Fruit fly (Drosophila melanogaster) Kc167 (cell line): ENCODE results near the gene Gr93c.

Source experiments
- Myc ChIP-seq: fragments of >200 bp; optimal IDR thresholded peaks from 2 replicates; lab custom pipeline; 2017; ENCODE audit warnings: missing external identifiers
- Sin3A ChIP-seq: fragments of >200 bp; optimal IDR thresholded peaks from 2 replicates; lab custom pipeline; 2018; ENCODE audit warnings: missing external identifiers
- h ChIP-seq: fragments of >200 bp; optimal IDR thresholded peaks from 3 replicates; lab custom pipeline; 2018; ENCODE audit warnings: missing external identifiers
- insv ChIP-seq: fragments of >200 bp; optimal IDR thresholded peaks from 3 replicates; lab custom pipeline; 2018; ENCODE audit warnings: missing external identifiers
- psq ChIP-seq: fragments of >200 bp; optimal IDR thresholded peaks from 2 replicates; lab custom pipeline; 2017; ENCODE audit warnings: missing external identifiers
- ttk ChIP-seq: sonication (Bioruptor generic); optimal IDR thresholded peaks from 2 replicates; lab custom pipeline; 2017; ENCODE audit warnings: missing external identifiers

The Gr93c gene

DNA sequence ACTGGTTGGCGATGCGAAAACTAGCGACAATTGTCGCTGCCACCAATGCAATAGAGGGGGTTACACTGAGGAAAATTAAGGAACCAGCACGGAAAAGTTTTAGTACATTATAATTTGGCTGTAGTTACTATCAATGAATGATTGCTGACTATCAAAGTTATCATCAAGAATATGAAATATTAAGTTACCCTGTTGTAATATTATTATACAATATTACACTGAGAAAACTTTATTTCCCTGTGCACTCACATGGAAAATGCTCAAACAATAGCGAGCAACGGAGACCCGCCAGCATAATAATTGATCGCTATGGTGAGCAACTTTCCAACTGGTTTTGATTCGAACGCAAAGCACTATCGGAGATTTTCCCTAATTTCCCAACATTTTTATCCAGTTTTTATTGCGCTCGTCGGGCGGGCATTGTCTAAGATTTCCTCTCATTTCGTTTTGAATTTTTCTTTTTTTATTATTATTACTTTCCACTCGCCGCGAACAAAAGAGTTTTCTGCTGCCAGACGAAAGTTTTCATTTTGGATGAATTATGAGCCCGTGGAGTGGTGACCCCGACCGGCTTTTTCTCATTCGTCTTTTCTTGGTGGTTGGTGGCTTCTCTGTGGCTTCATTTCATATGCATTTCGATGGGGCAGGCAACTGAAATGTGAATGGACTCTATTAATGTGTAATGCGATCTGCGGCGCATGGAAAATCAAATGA, 17.2 kb upstream of the Gr93c start:
- TF ChIP-seq h (no peak), Myc (lab: Kevin White, UChicago) (no peak), psq (lab: Kevin White, UChicago) (no peak), insv (lab: Kevin White, UChicago) (no peak), ttk (no peak), Sin3A (lab: Kevin White, UChicago) (no peak)

DNA sequence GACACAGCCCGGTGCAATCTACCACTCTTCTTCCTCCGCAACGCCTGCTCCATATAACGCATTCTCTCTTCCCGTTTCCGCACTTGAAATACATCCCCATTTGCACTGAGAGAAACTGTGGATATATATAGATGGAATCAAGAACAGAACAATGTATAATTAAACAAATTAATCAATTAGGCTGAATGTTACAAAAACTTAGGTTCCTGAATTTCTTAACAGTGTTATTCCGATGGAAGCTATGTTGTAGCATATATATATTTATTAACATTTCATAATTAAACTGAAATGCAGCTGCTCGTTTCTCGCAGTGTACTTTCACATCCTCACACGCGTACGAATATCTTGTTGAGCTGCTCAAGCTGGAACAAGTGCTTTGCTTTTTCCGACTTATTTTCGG, 14.4 kb upstream of the Gr93c start:
- TF ChIP-seq insv (lab: Kevin White, UChicago) (no peak), Myc (lab: Kevin White, UChicago) (no peak), h (no peak), ttk (no peak), Sin3A (lab: Kevin White, UChicago) (no peak), psq (lab: Kevin White, UChicago) (no peak)

DNA sequence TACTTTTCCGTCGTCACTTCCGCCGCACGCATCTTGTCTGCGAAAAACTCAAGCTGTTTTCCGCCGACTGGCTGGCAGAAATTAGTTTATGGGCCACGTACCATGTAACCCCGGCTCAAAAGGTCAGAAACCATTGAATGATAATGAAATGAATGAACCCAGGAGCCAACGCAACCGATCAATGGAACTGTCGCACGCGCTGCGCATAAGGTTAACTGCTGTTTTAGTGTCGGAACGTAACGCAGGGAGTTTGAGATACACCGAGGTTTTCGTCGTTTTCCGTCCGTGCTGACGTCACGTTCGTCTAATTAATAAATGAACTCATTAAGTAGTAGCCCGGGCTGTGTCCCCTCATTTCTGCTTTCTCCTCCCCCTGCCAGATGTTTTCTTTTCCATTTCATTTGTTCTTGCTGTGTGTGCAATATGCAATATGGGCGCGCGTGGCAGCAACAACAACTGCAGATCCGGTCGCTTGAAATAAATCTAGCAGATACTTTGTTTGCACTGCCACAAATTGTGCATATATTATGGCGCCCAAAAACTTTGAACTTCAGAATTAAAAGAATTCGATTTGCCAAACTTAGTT, 13.3 kb upstream of the Gr93c start:
- TF ChIP-seq ttk (no peak), psq (lab: Kevin White, UChicago) (no peak), insv (lab: Kevin White, UChicago) (no peak), h (no peak), Sin3A (lab: Kevin White, UChicago) (no peak), Myc (lab: Kevin White, UChicago) (no peak)

DNA sequence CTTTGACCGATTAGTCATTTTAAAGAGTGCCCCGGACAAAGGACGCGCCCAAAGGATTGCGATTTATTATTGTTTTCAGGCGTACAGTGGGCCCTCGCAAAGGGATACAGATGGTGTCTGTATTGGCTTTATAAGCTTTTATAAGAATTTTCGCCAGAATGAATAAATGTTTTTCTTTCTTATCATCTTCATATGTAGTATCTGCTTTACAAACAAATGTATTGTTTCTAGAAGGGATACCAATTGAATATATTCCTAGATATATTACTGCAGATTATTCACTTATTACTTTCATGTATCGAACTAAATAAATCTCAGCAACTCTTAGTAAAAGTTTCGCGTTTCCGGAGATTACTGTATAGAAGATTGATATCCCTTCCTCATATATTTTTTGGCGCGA, 12.4 kb upstream of the Gr93c start:
- TF ChIP-seq insv (lab: Kevin White, UChicago), result no peak
- TF ChIP-seq ttk, result no peak
- TF ChIP-seq Sin3A (lab: Kevin White, UChicago), result no peak
- no peak for TF ChIP-seq h
- TF ChIP-seq psq (lab: Kevin White, UChicago), result no peak

DNA sequence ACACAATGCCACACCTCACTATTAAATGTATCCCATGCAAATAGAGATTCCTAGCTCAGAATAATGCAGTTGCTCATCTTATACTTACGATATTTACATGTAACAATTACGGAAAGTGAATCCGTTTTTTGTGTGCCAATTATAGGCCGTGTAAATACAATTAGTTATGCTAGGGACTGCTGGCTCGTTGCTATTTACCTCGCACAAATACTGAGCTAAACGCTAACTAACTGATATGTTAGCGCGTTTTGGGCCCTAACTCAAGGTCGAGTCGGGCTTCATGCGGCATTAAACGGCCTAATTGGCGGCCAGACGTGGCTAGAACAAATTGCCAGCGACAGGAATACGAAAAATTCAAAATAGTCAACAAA, 11.8 kb upstream of the Gr93c start:
- TF ChIP-seq insv (lab: Kevin White, UChicago) (no peak), h (no peak), Sin3A (lab: Kevin White, UChicago) (no peak), ttk (no peak), psq (lab: Kevin White, UChicago) (no peak), Myc (lab: Kevin White, UChicago) (no peak)

DNA sequence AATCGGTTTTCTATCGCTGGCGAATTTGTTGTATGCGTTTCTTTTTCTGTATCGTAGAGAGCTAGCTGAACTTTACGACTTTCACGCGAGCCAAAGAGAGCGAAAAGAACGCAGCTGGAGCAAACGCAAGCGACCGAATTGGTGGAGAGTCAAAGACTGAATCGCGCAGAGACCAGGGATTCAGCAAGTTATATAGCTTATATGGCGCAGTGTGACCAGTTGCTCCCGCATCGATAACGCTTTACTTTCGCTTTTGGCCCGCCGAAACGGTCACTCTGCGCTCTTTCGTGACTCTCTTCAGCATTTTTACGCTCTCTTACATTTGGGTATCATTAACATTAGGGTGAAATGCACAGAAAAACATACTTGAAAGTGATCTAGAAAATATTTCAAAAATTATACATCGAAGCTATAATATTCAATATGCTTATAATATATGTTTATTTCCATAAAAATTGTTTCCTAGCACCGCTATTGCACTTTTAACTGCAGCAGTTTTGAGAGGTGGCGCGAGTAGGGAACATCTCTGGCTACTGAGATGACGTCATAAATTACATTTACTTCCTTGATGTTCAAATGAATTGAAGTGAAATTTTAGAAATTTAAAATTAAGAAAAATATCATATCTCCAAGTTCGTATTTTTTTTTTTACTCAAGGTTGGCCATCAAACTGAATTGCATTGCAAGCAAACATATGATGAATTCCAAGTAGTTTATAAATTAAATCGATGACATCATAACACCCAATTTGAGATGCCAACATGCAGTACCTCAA, 11.2 kb upstream of the Gr93c start, which contains the start of gene glec:
glec (minus strand) TSS at position 169 of the 775 bp plus-strand sequence.
- TF ChIP-seq Myc (lab: Kevin White, UChicago), result no peak
- no peak for TF ChIP-seq psq (lab: Kevin White, UChicago)
- no peak for TF ChIP-seq Sin3A (lab: Kevin White, UChicago)
- TF ChIP-seq insv (lab: Kevin White, UChicago), result no peak
- no peak for TF ChIP-seq ttk
- TF ChIP-seq h, result no peak

DNA sequence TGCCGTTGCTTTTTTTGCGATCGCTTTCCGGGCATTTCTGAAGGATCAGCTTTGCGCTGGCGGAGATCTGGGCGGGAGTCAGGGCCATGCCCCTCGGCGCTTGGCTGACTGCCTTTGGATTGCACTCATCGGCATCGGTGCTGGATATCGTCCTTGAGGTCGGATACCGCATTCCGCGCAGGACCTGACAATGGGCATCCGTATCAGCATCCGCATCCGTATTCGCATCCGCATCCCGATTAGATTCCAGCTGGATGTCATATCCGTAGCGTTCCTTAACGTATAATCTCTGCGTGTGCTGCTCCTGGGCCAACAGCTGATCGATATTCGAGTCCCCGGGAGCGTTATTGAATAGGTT, 10.4 kb upstream of the Gr93c start:
- TF ChIP-seq insv (lab: Kevin White, UChicago), result no peak
- no peak for TF ChIP-seq h
- TF ChIP-seq Myc (lab: Kevin White, UChicago), result no peak
- TF ChIP-seq ttk, result no peak
- TF ChIP-seq Sin3A (lab: Kevin White, UChicago), result no peak
- no peak for TF ChIP-seq psq (lab: Kevin White, UChicago)

DNA sequence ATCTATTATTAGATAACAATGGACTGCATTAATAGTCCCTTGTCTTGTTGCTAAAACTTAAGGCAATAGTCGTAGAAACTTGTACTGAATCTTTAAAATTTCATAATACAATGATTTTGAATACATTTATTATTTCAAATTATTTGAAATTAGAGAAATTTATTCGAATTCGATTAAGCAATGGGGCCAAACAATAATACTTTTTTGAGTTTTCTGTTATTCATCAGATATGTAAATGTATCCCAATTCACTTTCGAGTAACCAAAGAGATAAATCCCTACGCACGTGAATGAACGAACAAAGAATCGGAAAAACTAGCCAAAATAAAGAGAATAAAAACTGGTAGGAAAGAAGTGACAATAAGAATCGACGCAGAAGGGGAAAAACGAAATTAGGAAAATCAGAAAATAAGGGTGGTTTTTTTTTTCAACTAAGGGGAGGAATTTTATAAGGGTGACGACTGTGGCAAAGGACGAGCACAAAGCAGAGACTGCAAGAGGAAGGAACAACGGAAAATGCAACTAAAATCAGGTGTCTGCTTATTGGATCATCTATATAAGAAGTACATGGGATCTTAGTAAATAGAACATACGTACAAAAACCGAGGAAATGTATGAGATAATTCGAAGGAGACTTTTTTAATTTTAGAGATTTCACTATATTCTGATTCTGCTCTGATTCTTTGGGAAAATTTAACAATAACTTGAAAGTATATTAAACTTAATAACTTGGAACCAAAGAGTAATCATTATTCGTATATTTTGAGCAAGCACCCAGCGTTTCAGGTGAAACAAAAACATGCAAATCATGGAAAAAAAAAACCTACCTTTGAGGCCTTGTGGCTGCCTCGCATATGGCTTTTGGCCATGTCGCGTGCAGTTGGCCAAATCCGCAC, 9.8 kb upstream of the Gr93c start:
- TF ChIP-seq insv (lab: Kevin White, UChicago), result no peak
- no peak for TF ChIP-seq h
- TF ChIP-seq psq (lab: Kevin White, UChicago), result no peak
- TF ChIP-seq Myc (lab: Kevin White, UChicago), result no peak
- TF ChIP-seq ttk, result no peak
- no peak for TF ChIP-seq Sin3A (lab: Kevin White, UChicago)

DNA sequence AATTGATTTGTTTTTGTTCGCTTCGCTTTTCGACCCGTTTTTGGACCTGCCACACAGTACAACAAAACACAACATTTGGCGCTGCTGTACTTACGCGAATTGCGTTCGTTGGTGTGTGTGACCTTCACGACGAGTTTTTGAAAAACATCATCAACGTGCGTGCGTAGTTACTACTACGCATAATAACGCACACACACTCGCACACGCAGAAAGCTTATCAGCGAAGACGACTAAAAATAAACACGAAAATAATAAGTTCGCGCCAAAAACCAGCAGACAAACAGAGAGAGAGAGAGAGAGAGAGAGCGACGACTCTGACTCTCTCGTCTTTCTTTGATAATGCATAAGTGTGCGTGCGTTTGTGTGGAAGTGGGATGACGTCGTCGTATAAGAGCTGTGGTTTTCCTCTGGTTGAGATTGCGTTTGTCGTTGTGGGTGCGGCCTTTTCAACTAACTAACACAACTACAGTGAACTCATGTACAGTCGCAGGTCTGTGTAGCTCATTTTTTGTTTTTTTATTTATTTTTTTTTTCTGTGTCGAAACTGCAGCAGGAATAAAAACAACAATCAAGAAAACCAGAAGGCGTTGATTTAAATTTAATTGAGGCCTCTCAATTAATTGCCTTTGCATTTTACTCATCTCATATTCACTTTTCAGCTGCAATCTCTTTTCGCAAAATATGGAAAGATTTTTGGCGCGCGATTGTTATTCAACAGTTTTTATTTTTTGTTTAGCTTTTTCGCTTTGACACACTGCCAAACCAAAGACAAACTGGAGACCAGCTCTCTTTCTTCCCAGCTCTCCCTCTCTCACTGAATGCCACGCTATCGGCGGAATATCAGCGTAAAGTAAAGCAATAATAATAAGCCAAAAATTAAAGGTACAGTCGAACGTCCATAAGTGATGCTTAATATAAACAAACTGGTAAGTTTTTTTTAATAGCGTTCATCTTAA, 8.8 kb upstream of the Gr93c start:
- no peak for TF ChIP-seq Sin3A (lab: Kevin White, UChicago)
- no peak for TF ChIP-seq Myc (lab: Kevin White, UChicago)
- TF ChIP-seq insv (lab: Kevin White, UChicago), result no peak
- TF ChIP-seq psq (lab: Kevin White, UChicago), result no peak
- no peak for TF ChIP-seq ttk
- no peak for TF ChIP-seq h

DNA sequence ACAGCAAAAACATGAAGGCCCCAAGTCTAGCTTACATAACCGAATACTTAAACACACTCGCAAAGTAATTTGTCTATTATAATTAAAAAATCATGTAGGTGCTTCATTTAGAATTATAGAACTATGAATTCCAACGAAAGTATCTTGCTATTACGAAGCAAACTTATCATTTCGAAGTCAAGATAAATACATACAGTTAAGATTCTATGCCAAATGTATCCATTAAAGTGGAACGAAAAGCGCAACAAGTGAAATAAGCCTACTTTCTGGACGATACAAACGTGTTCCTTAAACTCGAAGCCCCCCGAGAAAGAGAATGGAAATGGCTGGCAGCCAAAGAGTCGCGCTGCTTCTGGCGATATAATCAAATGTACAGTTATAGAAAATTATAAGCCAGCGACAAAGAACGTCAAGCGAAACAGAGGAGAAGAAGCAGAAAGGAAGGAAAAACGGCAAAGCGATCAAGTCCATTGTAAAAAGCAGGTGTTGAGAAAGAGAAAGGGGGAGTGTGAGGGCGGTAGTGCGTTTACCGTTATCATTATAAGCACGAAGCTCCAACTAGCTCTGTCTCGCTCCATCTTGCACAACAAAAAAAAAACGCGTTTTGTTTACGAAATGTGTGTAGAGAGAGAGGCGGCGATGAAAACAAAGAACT, 7.6 kb upstream of the Gr93c start:
- TF ChIP-seq insv (lab: Kevin White, UChicago) (no peak), psq (lab: Kevin White, UChicago) (no peak), Myc (lab: Kevin White, UChicago) (no peak), ttk (no peak), h (no peak), Sin3A (lab: Kevin White, UChicago) (no peak)
